Fruit fly (Drosophila melanogaster): ENCODE results near the gene CG45122.

DNA sequence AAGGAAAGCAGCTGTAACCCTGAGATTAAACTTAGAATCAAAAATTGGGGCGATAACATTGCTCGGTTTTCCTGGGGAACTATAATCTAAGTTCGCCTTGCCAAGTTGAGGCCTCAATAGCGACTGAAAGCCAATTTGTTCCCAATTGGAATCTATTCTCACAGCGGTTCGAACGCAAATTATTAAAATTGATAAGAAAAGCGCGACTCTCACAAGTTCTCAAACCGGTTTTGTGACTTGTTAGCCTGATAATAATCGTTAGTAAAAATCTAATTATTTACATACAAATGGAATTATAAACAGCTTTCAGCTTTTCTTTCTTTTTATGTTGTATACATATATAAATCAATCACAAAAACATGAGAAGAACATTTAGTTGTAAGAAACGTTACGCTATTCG, 48.9 kb upstream of the CG45122 start, which contains the start of gene yellow-f2:
- TF ChIP-seq psq (optimal IDR thresholded peaks at IDR 0.05) (no peak), Myc (optimal IDR thresholded peaks at IDR 0.05) (no peak)

Measured in Kc167 (cell line).